Worm (Caenorhabditis elegans) whole organism, L1 larva: Measurements from ENCODE around the gene C16B8.4.

ENCODE experiments used
- aha-1 ChIP-seq: fragments of 150-350 bp; optimal IDR thresholded peaks from 2 replicates; lab custom pipeline; 2014; ENCODE audit warnings: missing biosample characterization, missing genetic modification characterization
- aly-2 ChIP-seq: fragments of 150-350 bp; optimal IDR thresholded peaks from 2 replicates; lab custom pipeline; 2014; ENCODE audit warnings: missing biosample characterization, missing genetic modification characterization
- ama-1 ChIP-seq: fragments of 150-350 bp; optimal IDR thresholded peaks from 2 replicates; lab custom pipeline; 2014
- ceh-8 ChIP-seq: fragments of 200-800 bp; sonication (Bioruptor generic); optimal IDR thresholded peaks from 2 replicates; lab custom pipeline; 2018; ENCODE audit warnings: mild to moderate bottlenecking, missing genetic modification characterization, moderate library complexity, missing compliant biosample characterization
- ceh-90 ChIP-seq: sonication (generic microtip); optimal IDR thresholded peaks from 2 replicates; lab custom pipeline; 2016; ENCODE audit warnings: missing genetic modification characterization, missing compliant biosample characterization
- dsc-1 ChIP-seq: sonication (generic microtip); optimal IDR thresholded peaks from 2 replicates; lab custom pipeline; 2016; ENCODE audit warnings: mild to moderate bottlenecking, missing genetic modification characterization, missing compliant biosample characterization
- efl-1 ChIP-seq, 4 experiments: fragments of 150-350 bp; optimal IDR thresholded peaks in 3 of 4; peaks in 1 of 4; 1 replicate in 1 of 4; 2 replicates in 3 of 4; lab custom pipeline; 2014; ENCODE audit warnings: missing biosample characterization in 2 of 4, missing genetic modification characterization in 2 of 4, missing genetic modification reagents in 2 of 4
- elt-2 ChIP-seq: sonication (generic microtip); optimal IDR thresholded peaks from 2 replicates; lab custom pipeline; 2016; ENCODE audit warnings: missing genetic modification characterization, mild to moderate bottlenecking, inconsistent platforms, missing compliant biosample characterization, missing genetic modification reagents
- ets-5 ChIP-seq: fragments of 200-800 bp; sonication (Bioruptor generic); IDR thresholded peaks from 2 replicates; pipeline ENCODE4 v1.3.6; 2022; ENCODE audit warnings: missing genetic modification characterization, missing compliant biosample characterization
- fkh-8 ChIP-seq: sonication (generic microtip); optimal IDR thresholded peaks from 2 replicates; lab custom pipeline; 2016; ENCODE audit warnings: mild to moderate bottlenecking, missing genetic modification characterization, missing compliant biosample characterization
- hlh-17 ChIP-seq: fragments of 200-800 bp; sonication (Bioruptor generic); optimal IDR thresholded peaks from 2 replicates; lab custom pipeline; 2018; ENCODE audit warnings: missing genetic modification characterization, mild to moderate bottlenecking, missing compliant biosample characterization, moderate library complexity, borderline replicate concordance
- hlh-4 ChIP-seq: sonication (generic microtip); optimal IDR thresholded peaks from 2 replicates; lab custom pipeline; 2016; ENCODE audit warnings: mild to moderate bottlenecking, missing genetic modification characterization, missing compliant biosample characterization
- hpl-2 ChIP-seq: fragments of 150-350 bp; optimal IDR thresholded peaks from 2 replicates; lab custom pipeline; 2014; ENCODE audit warnings: missing biosample characterization, missing genetic modification reagents, missing genetic modification characterization
- isw-1 ChIP-seq: fragments of 200-800 bp; sonication (Bioruptor generic); IDR thresholded peaks from 2 replicates; pipeline ENCODE4 v1.3.6; 2022; ENCODE audit warnings: missing genetic modification characterization, missing compliant biosample characterization
- lin-14 ChIP-seq: fragments of 200-800 bp; sonication (Bioruptor generic); optimal IDR thresholded peaks from 2 replicates; lab custom pipeline; 2018; ENCODE audit warnings: mild to moderate bottlenecking, missing genetic modification characterization, moderate library complexity, missing compliant biosample characterization
- lin-15B ChIP-seq: fragments of 150-350 bp; sonication (generic microtip); optimal IDR thresholded peaks from 3 replicates; lab custom pipeline; 2014; ENCODE audit warnings: missing biosample characterization, missing genetic modification characterization
- lin-35 ChIP-seq, 2 experiments: fragments of 150-350 bp; optimal IDR thresholded peaks; 2 replicates each; lab custom pipeline; 2014; ENCODE audit warnings: missing biosample characterization in 2 of 2, missing genetic modification characterization in 2 of 2, missing genetic modification reagents in 2 of 2
- mab-9 ChIP-seq: fragments of 200-800 bp; sonication (Bioruptor generic); IDR thresholded peaks from 2 replicates; pipeline ENCODE4 v1.3.6; 2022; ENCODE audit warnings: missing genetic modification reagents, missing genetic modification characterization, missing compliant biosample characterization
- nhr-11 ChIP-seq: fragments of 150-350 bp; optimal IDR thresholded peaks from 2 replicates; lab custom pipeline; 2014; ENCODE audit warnings: missing biosample characterization, missing genetic modification characterization
- nhr-19 ChIP-seq: fragments of 200-800 bp; sonication (Bioruptor generic); conservative IDR thresholded peaks from 2 replicates; pipeline ENCODE4 v1.3.6; 2022; ENCODE audit warnings: missing genetic modification characterization, missing compliant biosample characterization
- nhr-20 ChIP-seq: sonication (generic microtip); optimal IDR thresholded peaks from 2 replicates; lab custom pipeline; 2016; ENCODE audit warnings: mild to moderate bottlenecking, missing genetic modification characterization, missing compliant biosample characterization
- nhr-47 ChIP-seq: sonication (generic microtip); optimal IDR thresholded peaks from 2 replicates; lab custom pipeline; 2016; ENCODE audit warnings: mild to moderate bottlenecking, missing genetic modification characterization, moderate library complexity, missing compliant biosample characterization
- nhr-71 ChIP-seq: sonication (generic microtip); optimal IDR thresholded peaks from 2 replicates; lab custom pipeline; 2016; ENCODE audit warnings: mild to moderate bottlenecking, missing genetic modification characterization, moderate library complexity, missing compliant biosample characterization
- pag-3 ChIP-seq: sonication (generic microtip); optimal IDR thresholded peaks from 2 replicates; lab custom pipeline; 2017; ENCODE audit warnings: missing genetic modification characterization, mild to moderate bottlenecking, missing compliant biosample characterization, antibody characterized with exemption, borderline replicate concordance; ENCODE audit not compliant: insufficient read depth
- pax-3 ChIP-seq: fragments of 200-800 bp; sonication (Bioruptor generic); optimal IDR thresholded peaks from 2 replicates; lab custom pipeline; 2018; ENCODE audit warnings: mild to moderate bottlenecking, missing genetic modification characterization, moderate library complexity, missing compliant biosample characterization
- rnt-1 ChIP-seq: sonication (generic microtip); optimal IDR thresholded peaks from 2 replicates; lab custom pipeline; 2016; ENCODE audit warnings: mild to moderate bottlenecking, missing genetic modification characterization, moderate library complexity, missing compliant biosample characterization
- sup-37 ChIP-seq: fragments of 200-800 bp; sonication (Bioruptor generic); optimal IDR thresholded peaks from 2 replicates; lab custom pipeline; 2018; ENCODE audit warnings: mild to moderate bottlenecking, missing genetic modification characterization, missing compliant biosample characterization
- swsn-7 ChIP-seq: sonication (generic microtip); optimal IDR thresholded peaks from 2 replicates; lab custom pipeline; 2016; ENCODE audit warnings: missing genetic modification characterization, missing compliant biosample characterization
- tlp-1 ChIP-seq: fragments of 150-350 bp; optimal IDR thresholded peaks from 2 replicates; lab custom pipeline; 2014; ENCODE audit warnings: missing biosample characterization, missing genetic modification characterization
- unc-86 ChIP-seq: sonication (generic microtip); optimal IDR thresholded peaks from 2 replicates; lab custom pipeline; 2016; ENCODE audit warnings: missing genetic modification characterization, missing compliant biosample characterization
- unc-98 ChIP-seq: fragments of 200-800 bp; sonication (Bioruptor generic); IDR thresholded peaks from 2 replicates; pipeline ENCODE4 v1.3.6; 2022; ENCODE audit warnings: missing genetic modification characterization, missing compliant biosample characterization
- ztf-11 ChIP-seq, 2 experiments: sonication (generic microtip); optimal IDR thresholded peaks; 2 replicates each; lab custom pipeline; 2016 to 2017; ENCODE audit warnings: missing genetic modification characterization in 2 of 2, missing biosample characterization in 1 of 2, missing compliant biosample characterization in 1 of 2
- ztf-4 ChIP-seq: fragments of 150-350 bp; optimal IDR thresholded peaks from 2 replicates; lab custom pipeline; 2014; ENCODE audit warnings: missing biosample characterization, missing genetic modification characterization

The C16B8.4 gene

DNA sequence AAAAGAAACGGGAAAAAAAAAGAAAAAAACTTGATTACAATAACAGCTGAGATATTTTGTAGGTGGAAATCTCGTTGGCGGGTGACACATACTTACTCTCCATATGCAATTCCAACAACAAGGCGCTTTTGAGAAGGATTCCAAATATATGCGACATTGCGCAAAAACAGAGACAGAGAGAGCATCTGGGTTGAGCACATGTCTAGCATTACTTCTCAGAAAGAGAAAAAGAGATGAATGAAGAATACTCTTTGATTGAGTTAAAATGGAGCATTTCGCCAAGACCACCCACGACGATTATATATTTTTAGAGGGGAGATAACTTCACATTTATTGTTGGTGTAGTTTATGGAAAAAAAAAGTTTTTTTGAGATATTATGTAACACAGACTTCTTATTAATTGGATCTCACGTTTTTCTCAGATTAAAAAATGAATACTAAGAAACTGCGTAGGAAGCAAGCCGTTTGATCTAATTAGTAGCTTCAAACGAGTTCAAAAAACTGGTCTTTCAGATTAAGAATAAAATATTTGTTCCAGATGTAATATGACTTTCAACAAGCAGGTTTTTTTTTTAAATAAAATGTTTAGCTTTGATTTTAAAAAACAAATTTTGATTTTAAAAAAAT, 28.4 kb downstream of the C16B8.4 start (continued):
- TF ChIP-seq swsn-7 (tag; lab: Kevin White, UChicago), result peak; percentile 11

DNA sequence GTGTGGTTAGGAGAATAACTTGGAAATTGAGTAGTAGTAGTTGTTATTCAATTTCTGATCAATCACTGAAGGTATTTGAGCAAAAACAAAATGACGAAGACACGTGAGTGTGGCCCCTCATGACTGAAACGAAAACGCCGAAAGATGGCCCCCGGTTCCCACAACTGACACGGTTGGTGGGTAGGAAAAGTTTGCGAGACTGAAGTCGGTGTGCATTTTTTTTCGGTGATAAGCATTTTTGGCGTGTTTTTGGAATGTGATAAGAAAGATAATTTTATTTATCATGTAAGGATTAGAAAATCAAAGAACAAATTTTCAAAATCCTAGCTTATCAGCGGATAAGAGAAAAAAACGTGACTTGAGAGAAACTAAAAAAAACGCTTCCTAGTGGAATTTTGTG, 29.4 kb downstream of the C16B8.4 start:
- TF ChIP-seq ets-5 (GFP tag; lab: Robert Waterston, UW) (no peak), unc-98 (GFP tag; lab: Robert Waterston, UW) (no peak), rnt-1 (tag; lab: Kevin White, UChicago) (peak; percentile 12), elt-2 (tag; lab: Kevin White, UChicago) (peak; percentile 92), hlh-4 (tag; lab: Kevin White, UChicago) (no peak), lin-14 (peak; percentile 26), nhr-47 (peak; percentile 9), fkh-8 (peak; percentile 50), ceh-8 (GFP tag; lab: Kevin White, UChicago) (no peak), nhr-71 (tag; lab: Kevin White, UChicago) (peak; percentile 35), ztf-4 (tag; lab: Kevin White, UChicago) (peak; percentile 29), nhr-20 (tag; lab: Kevin White, UChicago) (peak; percentile 39), hpl-2 (GFP tag; lab: Kevin White, UChicago) (no peak), nhr-19 (0 out of 2 replicates have a peak, but pooled peaks have one; percentile 10), dsc-1 (tag; lab: Kevin White, UChicago) (peak; percentile 43)

DNA sequence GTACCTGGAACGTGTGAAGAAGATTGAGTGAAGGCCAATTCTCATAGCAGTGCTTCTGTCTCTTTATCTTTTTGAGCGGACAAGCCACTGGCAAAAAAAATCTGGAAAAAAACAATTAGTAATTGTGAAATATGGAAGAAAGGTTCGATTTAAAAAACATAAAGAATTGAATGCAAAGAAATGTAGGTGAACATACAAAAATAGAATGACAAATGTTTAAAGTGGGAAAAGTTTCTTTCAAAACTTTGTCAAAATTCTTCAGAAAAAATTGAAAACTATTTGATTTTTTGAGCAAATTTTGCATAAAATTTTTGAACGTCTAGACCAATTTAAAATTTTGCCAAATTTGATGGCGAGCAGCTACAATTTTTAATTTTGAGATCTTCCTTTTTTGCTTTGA, 30.2 kb downstream of the C16B8.4 start, which contains the start of gene ptp-4A2:
TSS of gene ptp-4A2 (minus strand) at position 101 of the 400 bp plus-strand sequence.
- no peak for TF ChIP-seq efl-1 (optimal IDR thresholded peaks at IDR 0.05; lab: Kevin White, UChicago)
- TF ChIP-seq efl-1 (GFP tag; optimal IDR thresholded peaks at IDR 0.05 in 1 of 2; lab: Kevin White, UChicago), result peak in 1 of 2 experiments; percentile 36
- no peak for TF ChIP-seq sup-37

DNA sequence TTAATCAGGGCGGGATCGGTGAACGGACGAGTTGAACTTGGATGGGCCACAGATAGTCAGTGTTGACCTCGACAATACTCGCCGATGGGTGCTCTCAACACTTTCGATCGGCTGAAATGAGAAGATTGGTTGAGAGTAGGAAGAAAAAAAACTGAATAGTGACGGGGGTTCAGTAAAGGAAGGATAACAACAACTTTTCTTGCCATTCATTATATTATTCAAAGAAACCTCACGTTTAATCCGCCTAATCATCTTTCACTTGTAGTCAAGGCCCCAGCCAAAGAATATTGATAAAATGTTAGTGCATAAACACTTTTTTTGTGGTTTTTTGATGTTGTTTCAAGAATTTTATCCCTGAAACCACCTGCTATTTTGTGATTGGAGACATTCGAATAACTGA, 31.2 kb downstream of the C16B8.4 start, which contains the start of gene T19D2.13:
TSS of gene T19D2.13 (minus strand) at position 101 of the 400 bp plus-strand sequence.
- TF ChIP-seq dsc-1 (tag; lab: Kevin White, UChicago) (peak; percentile 21), lin-35 (GFP tag; optimal IDR thresholded peaks at IDR 0.05; lab: Kevin White, UChicago) (no peak)

DNA sequence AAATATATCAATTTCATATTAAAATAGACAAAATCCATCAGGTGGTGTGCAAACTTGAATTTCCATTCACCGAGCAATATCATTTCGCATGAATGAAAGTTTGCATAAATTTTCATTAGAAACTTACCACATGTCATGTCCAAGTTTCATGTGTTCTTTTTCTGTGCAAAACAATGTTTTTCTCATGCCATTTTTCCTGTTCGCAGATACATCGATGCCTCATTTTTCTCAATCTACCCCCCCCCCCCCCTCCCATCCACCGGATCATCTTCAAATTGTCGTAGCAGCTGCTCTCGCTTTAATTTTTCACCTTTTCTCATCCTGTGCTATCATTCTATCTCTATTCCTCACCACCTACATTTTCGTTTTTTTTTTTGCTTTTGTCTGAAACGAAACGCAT, 34.5 kb downstream of the C16B8.4 start, which contains the start of gene T19D2.3:
TSS of gene T19D2.3 (plus strand) at position 301 of the 400 bp plus-strand sequence.
- TF ChIP-seq ztf-11 (tag; optimal IDR thresholded peaks at IDR 0.05; lab: Kevin White, UChicago) (no peak), lin-35 (GFP tag; optimal IDR thresholded peaks at IDR 0.05; lab: Kevin White, UChicago) (no peak), aha-1 (tag; lab: Kevin White, UChicago) (no peak), nhr-11 (tag; lab: Kevin White, UChicago) (no peak), isw-1 (GFP tag; lab: Robert Waterston, UW) (no peak), tlp-1 (tag; lab: Kevin White, UChicago) (no peak), ceh-90 (tag; lab: Kevin White, UChicago) (no peak), ets-5 (GFP tag; lab: Robert Waterston, UW) (no peak), nhr-20 (tag; lab: Kevin White, UChicago) (no peak), lin-15B (no peak), unc-86 (no peak), pag-3 (tag; lab: Kevin White, UChicago) (no peak), swsn-7 (tag; lab: Kevin White, UChicago) (no peak), mab-9 (GFP tag; lab: Robert Waterston, UW) (no peak), ama-1 (lab: Kevin White, UChicago) (no peak), hlh-4 (tag; lab: Kevin White, UChicago) (no peak), aly-2 (no peak), hlh-17 (no peak), pax-3 (tag; lab: Kevin White, UChicago) (no peak)
